Fruit fly (Drosophila melanogaster): ENCODE results near the gene MnM.

- TF ChIP-seq Blimp-1 (GFP tag; optimal IDR thresholded peaks at IDR 0.05) (no peak), fkh (GFP tag; optimal IDR thresholded peaks at IDR 0.05) (peak; percentile 65), CG8119 (GFP tag; IDR thresholded peaks at IDR 0.05) (no peak)
Measured at dm6 chr3L:3142516-3143382, 35.6 kb downstream of the MnM start.

Data from whole organism, prepupa.